Worm (Caenorhabditis elegans): ENCODE data around the gene C47D2.1.

The C47D2.1 gene

DNA sequence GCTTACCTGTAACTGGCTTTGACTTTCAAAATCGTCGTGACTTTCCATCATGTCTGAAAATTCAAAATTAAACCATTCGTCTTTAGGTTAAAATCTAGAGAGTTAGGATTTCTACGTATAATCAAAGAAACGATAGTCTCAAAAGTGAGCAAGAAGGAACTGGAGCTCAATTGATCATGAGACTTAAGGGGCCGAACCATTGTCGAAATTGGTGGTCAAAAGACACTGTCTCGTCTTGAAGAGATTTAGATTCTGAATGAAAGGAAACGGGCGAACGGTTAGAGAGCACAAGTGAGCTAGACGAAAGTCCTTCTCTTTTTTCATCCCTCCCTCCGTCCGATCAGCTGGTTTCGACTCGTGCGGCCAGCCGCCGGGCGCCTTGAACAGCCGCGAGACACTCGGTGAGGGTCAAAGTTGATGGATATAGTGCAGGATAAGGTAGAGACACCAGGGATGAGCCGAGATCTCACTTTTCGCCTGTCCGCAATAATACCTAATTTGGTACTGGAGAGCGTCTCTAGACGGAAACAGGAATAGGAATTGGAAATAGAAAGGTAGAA, 46.3 kb downstream of the C47D2.1 start, which contains the start of gene M60.7:
Gene M60.7 (minus strand): TSS at position 51 of the 560 bp plus-strand sequence.
- no peak for TF ChIP-seq fkh-10 (GFP tag; optimal IDR thresholded peaks at IDR 0.05)
- TF ChIP-seq nhr-232 (tag; optimal IDR thresholded peaks at IDR 0.05), result no peak
- TF ChIP-seq lim-6 (tag; optimal IDR thresholded peaks at IDR 0.05), result no peak
- TF ChIP-seq sox-4 (tag; optimal IDR thresholded peaks at IDR 0.05), result no peak
- TF ChIP-seq ceh-14 (tag; optimal IDR thresholded peaks at IDR 0.05), result no peak
- no peak for TF ChIP-seq eyg-1 (tag; optimal IDR thresholded peaks at IDR 0.05)
- TF ChIP-seq sox-2 (GFP tag; IDR thresholded peaks at IDR 0.05), result no peak
- TF ChIP-seq ama-1 (optimal IDR thresholded peaks at IDR 0.05), result no peak

DNA sequence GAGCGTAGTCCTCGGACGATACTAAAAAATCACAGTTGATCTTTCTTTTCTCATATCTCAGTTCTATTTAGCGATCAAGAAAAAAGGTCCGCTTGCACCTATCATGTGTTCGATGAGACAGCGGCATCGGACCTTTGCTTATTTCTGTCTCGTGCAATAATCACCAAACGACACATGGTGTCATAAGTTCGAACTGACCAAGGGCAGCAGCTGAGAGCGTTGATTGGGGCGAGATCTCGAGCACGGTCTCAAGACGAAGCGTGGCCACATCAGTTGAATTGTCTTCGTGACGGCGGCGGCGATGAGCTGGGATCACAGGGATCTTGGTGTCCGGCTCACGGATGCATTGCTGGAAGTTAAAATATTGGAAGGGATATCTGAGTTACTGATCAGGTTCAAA, 47.9 kb downstream of the C47D2.1 start:
- no peak for TF ChIP-seq elt-2 (tag; optimal IDR thresholded peaks at IDR 0.05)
- TF ChIP-seq fkh-6 (tag; optimal IDR thresholded peaks at IDR 0.05), result no peak
- no peak for TF ChIP-seq lim-6 (tag; optimal IDR thresholded peaks at IDR 0.05)
- no peak for TF ChIP-seq npax-4 (tag; optimal IDR thresholded peaks at IDR 0.05)
- no peak for TF ChIP-seq K09A11.1 (tag; optimal IDR thresholded peaks at IDR 0.05; ENCODE audit: insufficient read depth)
- TF ChIP-seq hlh-30 (tag; optimal IDR thresholded peaks at IDR 0.05; ENCODE audit: insufficient read depth), result no peak
- no peak for TF ChIP-seq ztf-16 (tag; optimal IDR thresholded peaks at IDR 0.05)
